Comparison of ENCODE assay signal across 3 fruit fly cellular contexts in the genomic region with DNA sequence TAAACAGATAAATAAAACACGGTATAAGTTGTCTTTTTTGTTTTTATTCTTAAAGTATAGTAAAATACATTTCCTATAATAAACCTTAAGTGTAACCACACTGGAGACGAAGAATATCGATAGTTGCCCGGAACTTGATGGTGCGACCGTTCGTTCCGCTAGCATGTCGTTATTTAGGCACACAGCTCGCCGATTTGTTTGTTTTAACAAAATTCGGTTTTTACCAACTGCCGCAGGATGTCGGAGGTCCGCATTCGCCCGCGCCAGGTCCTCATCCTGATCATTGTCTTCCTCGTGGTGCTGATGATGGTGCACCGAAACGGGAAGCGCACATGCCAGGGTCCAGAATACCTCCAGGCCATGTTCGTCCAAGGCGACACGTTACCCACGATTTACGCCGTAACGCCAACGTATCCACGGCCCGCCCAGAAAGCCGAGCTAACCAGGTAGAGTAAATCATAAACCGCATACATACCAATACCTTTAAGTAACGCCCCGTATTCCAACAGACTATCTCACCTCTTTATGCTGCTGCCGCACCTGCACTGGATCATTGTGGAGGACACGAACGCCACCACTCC.
A peak's percentile ranks its signal among the peaks of the same experiment; 100 is the strongest.
TF ChIP-seq lines count a peak whose summit lies in the region.

A gene (plus strand): TSS at position 163 of the 581 bp plus-strand sequence.

- no peak for TF ChIP-seq CTCF in whole organism, embryonic (GFP tag; optimal IDR thresholded peaks at IDR 0.05; lab: Kevin White, UChicago)

TF ChIP-seq in whole organism, embryonic, 481 proteins besides CTCF, POLR2A, EP300 and RAD21 (continues in another document):
- peak; percentile 28 for TF ChIP-seq Dp (GFP tag; optimal IDR thresholded peaks at IDR 0.05; lab: Kevin White, UChicago)
- TF ChIP-seq ac (GFP tag; optimal IDR thresholded peaks at IDR 0.05; lab: Kevin White, UChicago), result no peak
- no peak for TF ChIP-seq CG1602 (GFP tag; optimal IDR thresholded peaks at IDR 0.05; lab: Kevin White, UChicago)
- TF ChIP-seq Nf-YA (GFP tag; IDR thresholded peaks at IDR 0.05; lab: Robert Waterston, UW), result no peak
- TF ChIP-seq CG11247 (GFP tag; IDR thresholded peaks at IDR 0.05; lab: Robert Waterston, UW), result no peak
- TF ChIP-seq fru (optimal IDR thresholded peaks at IDR 0.05; lab: Kevin White, UChicago), result no peak
- TF ChIP-seq CrebB (tag; optimal IDR thresholded peaks at IDR 0.05; lab: Kevin White, UChicago), result no peak
- 0 out of 3 replicates have a peak, but pooled peaks have one; percentile 26 for TF ChIP-seq vnd (GFP tag; IDR thresholded peaks at IDR 0.05; lab: Robert Waterston, UW; ENCODE audit: partially characterized antibody)
- peak; percentile 60 for TF ChIP-seq unc-4 (GFP tag; IDR thresholded peaks at IDR 0.05; lab: Robert Waterston, UW; ENCODE audit: partially characterized antibody)
- no peak for TF ChIP-seq eyg (GFP tag; optimal IDR thresholded peaks at IDR 0.05; lab: Kevin White, UChicago)
- TF ChIP-seq gsb (GFP tag; IDR thresholded peaks at IDR 0.05; lab: Robert Waterston, UW), result no peak
- TF ChIP-seq CG15011 (GFP tag; optimal IDR thresholded peaks at IDR 0.05; lab: Kevin White, UChicago), result no peak
- no peak for TF ChIP-seq vfl (GFP tag; optimal IDR thresholded peaks at IDR 0.05; lab: Kevin White, UChicago)
- TF ChIP-seq CG18262 (tag; optimal IDR thresholded peaks at IDR 0.05; lab: Kevin White, UChicago), result no peak
- peak; percentile 57; the same call in 2 of the 3 replicates for TF ChIP-seq CG6791 (GFP tag; IDR thresholded peaks at IDR 0.05; lab: Robert Waterston, UW; ENCODE audit: partially characterized antibody)
- TF ChIP-seq CG10431 (GFP tag; optimal IDR thresholded peaks at IDR 0.05; lab: Kevin White, UChicago), result no peak
- TF ChIP-seq HmgZ (tag; optimal IDR thresholded peaks at IDR 0.05; lab: Kevin White, UChicago), result peak; percentile 22
- TF ChIP-seq jing (GFP tag; optimal IDR thresholded peaks at IDR 0.05; lab: Kevin White, UChicago), result no peak
- no peak for TF ChIP-seq CG14667 (GFP tag; IDR thresholded peaks at IDR 0.05; lab: Robert Waterston, UW)
- TF ChIP-seq CG17186 (GFP tag; optimal IDR thresholded peaks at IDR 0.05; lab: Kevin White, UChicago), result no peak
- TF ChIP-seq scrt (GFP tag; optimal IDR thresholded peaks at IDR 0.05; lab: Kevin White, UChicago), result no peak
- no peak for TF ChIP-seq CG15073 (GFP tag; optimal IDR thresholded peaks at IDR 0.05; lab: Kevin White, UChicago)
- no peak for TF ChIP-seq H15 (GFP tag; IDR thresholded peaks at IDR 0.05; lab: Robert Waterston, UW)
- no peak for TF ChIP-seq CG7372 (GFP tag; IDR thresholded peaks at IDR 0.05; lab: Robert Waterston, UW)
- no peak for TF ChIP-seq NFAT (GFP tag; IDR thresholded peaks at IDR 0.05; lab: Robert Waterston, UW)
- no peak for TF ChIP-seq CG43689 (GFP tag; IDR thresholded peaks at IDR 0.05; lab: Robert Waterston, UW)
- TF ChIP-seq CG17328 (GFP tag; IDR thresholded peaks at IDR 0.05; lab: Robert Waterston, UW), result no peak
- TF ChIP-seq onecut (GFP tag; IDR thresholded peaks at IDR 0.05; lab: Robert Waterston, UW), result no peak

TF ChIP-seq in whole organism, prepupa, 60 proteins besides CTCF, POLR2A, EP300 and RAD21:
- TF ChIP-seq CG1621 (tag; optimal IDR thresholded peaks at IDR 0.05; lab: Kevin White, UChicago) (peak; percentile 72), salr (GFP tag; optimal IDR thresholded peaks at IDR 0.05; lab: Kevin White, UChicago) (no peak), fkh (GFP tag; optimal IDR thresholded peaks at IDR 0.05; lab: Kevin White, UChicago) (peak; percentile 81), CG7368 (GFP tag; optimal IDR thresholded peaks at IDR 0.05; lab: Kevin White, UChicago) (no peak), Eip78C (GFP tag; lab: Kevin White, UChicago) (peak; percentile 23), dsx (GFP tag; optimal IDR thresholded peaks at IDR 0.05; lab: Kevin White, UChicago; ENCODE audit: poor library complexity, severe bottlenecking) (no peak)

TF ChIP-seq in whole organism, wandering third instar larva, 38 proteins besides CTCF, POLR2A, EP300 and RAD21:
- no peak for TF ChIP-seq Rel (GFP tag; optimal IDR thresholded peaks at IDR 0.05; lab: Kevin White, UChicago)
- peak; percentile 18 for TF ChIP-seq Rel (tag; optimal IDR thresholded peaks at IDR 0.05; lab: Kevin White, UChicago)
- no peak for TF ChIP-seq fru (GFP tag; optimal IDR thresholded peaks at IDR 0.05; lab: Kevin White, UChicago)
- no peak for TF ChIP-seq usp (GFP tag; optimal IDR thresholded peaks at IDR 0.05; lab: Kevin White, UChicago)
